Worm (Caenorhabditis elegans) whole organism, mixed stage, embryonic: ENCODE results near the gene Y110A2AL.3.

Experiments used
- blmp-1 ChIP-seq: fragments of 150-350 bp; optimal IDR thresholded peaks from 2 replicates; lab custom pipeline; 2014; ENCODE audit warnings: missing biosample characterization, missing genetic modification characterization
- ces-1 ChIP-seq: fragments of 150-350 bp; optimal IDR thresholded peaks from 2 replicates; lab custom pipeline; 2014; ENCODE audit warnings: missing biosample characterization, missing genetic modification reagents, missing genetic modification characterization
- lin-13 ChIP-seq: fragments of 150-350 bp; optimal IDR thresholded peaks from 2 replicates; lab custom pipeline; 2014; ENCODE audit warnings: missing biosample characterization, missing genetic modification characterization
- nhr-28 ChIP-seq: fragments of 150-350 bp; optimal IDR thresholded peaks from 2 replicates; lab custom pipeline; 2014; ENCODE audit warnings: missing biosample characterization, missing genetic modification characterization

- TF ChIP-seq lin-13 (tag; lab: Kevin White, UChicago), result no peak
- TF ChIP-seq nhr-28, result no peak
- no peak for TF ChIP-seq ces-1
- no peak for TF ChIP-seq blmp-1
Observed at ce11 chrII:2857559-2857958, 9.3 kb upstream of the Y110A2AL.3 start.
